Fruit fly (Drosophila melanogaster) whole organism, embryonic: ENCODE results near the gene Alms1a.

Source experiments
- Adf1 ChIP-seq: fragments of 200-800 bp; sonication (Bioruptor generic); IDR thresholded peaks from 2 replicates; pipeline ENCODE4 v1.3.6; 2022; ENCODE audit warnings: missing biosample characterization, missing genetic modification characterization
- Antp ChIP-seq: fragments of 200-800 bp; sonication (Bioruptor generic); optimal IDR thresholded peaks from 3 replicates; lab custom pipeline; 2016; ENCODE audit warnings: missing biosample characterization, missing genetic modification characterization
- B-H1 ChIP-seq: fragments of 200-800 bp; sonication (Bioruptor generic); IDR thresholded peaks from 3 replicates; pipeline ENCODE4 v1.3.6; 2022; ENCODE audit warnings: missing biosample characterization, missing genetic modification characterization
- Bteb2 ChIP-seq: fragments of 200-800 bp; sonication (Bioruptor generic); optimal IDR thresholded peaks from 2 replicates; lab custom pipeline; 2016; ENCODE audit warnings: missing biosample characterization, missing genetic modification characterization
- CG10543 ChIP-seq: fragments of 200-800 bp; sonication (Bioruptor generic); optimal IDR thresholded peaks from 3 replicates; lab custom pipeline; 2017; ENCODE audit warnings: missing biosample characterization, mild to moderate bottlenecking, missing genetic modification characterization, moderate library complexity
- CG10565 ChIP-seq: fragments of 200-800 bp; sonication (Bioruptor generic); optimal IDR thresholded peaks from 3 replicates; lab custom pipeline; 2016; ENCODE audit warnings: missing biosample characterization, mild to moderate bottlenecking, missing genetic modification characterization
- CG11456 ChIP-seq: fragments of 200-800 bp; sonication (Bioruptor generic); IDR thresholded peaks from 3 replicates; pipeline ENCODE4 v1.3.6; 2022; ENCODE audit warnings: missing biosample characterization, missing genetic modification characterization
- CG12155 ChIP-seq: fragments of 200-800 bp; sonication (Bioruptor generic); optimal IDR thresholded peaks from 3 replicates; lab custom pipeline; 2016; ENCODE audit warnings: missing biosample characterization, missing genetic modification characterization
- CG13287 ChIP-seq: fragments of 200-800 bp; sonication (Bioruptor generic); IDR thresholded peaks from 2 replicates; pipeline ENCODE4 v1.3.6; 2022; ENCODE audit warnings: missing biosample characterization, missing genetic modification characterization; ENCODE audit not compliant: partially characterized antibody
- CG14860 ChIP-seq: fragments of 200-800 bp; sonication (Bioruptor generic); IDR thresholded peaks from 3 replicates; pipeline ENCODE4 v1.3.6; 2022; ENCODE audit warnings: missing biosample characterization, missing genetic modification characterization; ENCODE audit not compliant: partially characterized antibody
- CG1602 ChIP-seq: fragments of 200-800 bp; sonication (Bioruptor generic); optimal IDR thresholded peaks from 3 replicates; lab custom pipeline; 2016; ENCODE audit warnings: missing biosample characterization, missing genetic modification characterization
- CG3281 ChIP-seq: fragments of 200-800 bp; sonication (Bioruptor generic); optimal IDR thresholded peaks from 3 replicates; lab custom pipeline; 2017; ENCODE audit warnings: missing biosample characterization, mild to moderate bottlenecking, missing genetic modification characterization
- CG6791 ChIP-seq: fragments of 200-800 bp; sonication (Bioruptor generic); IDR thresholded peaks from 3 replicates; pipeline ENCODE4 v1.3.6; 2022; ENCODE audit warnings: missing biosample characterization, missing genetic modification characterization; ENCODE audit not compliant: partially characterized antibody
- CG6813 ChIP-seq: fragments of 200-800 bp; sonication (Bioruptor generic); optimal IDR thresholded peaks from 2 replicates; lab custom pipeline; 2017; ENCODE audit warnings: missing biosample characterization, missing genetic modification characterization, mild to moderate bottlenecking, moderate library complexity, missing genetic modification reagents
- CG7271 ChIP-seq: fragments of 200-800 bp; sonication (Bioruptor generic); optimal IDR thresholded peaks from 2 replicates; lab custom pipeline; 2018; ENCODE audit warnings: missing biosample characterization, mild to moderate bottlenecking, missing genetic modification characterization, moderate library complexity
- CG7928 ChIP-seq: fragments of 200-800 bp; sonication (Bioruptor generic); optimal IDR thresholded peaks from 2 replicates; lab custom pipeline; 2017; ENCODE audit warnings: missing biosample characterization, mild to moderate bottlenecking, missing genetic modification characterization
- CG7987 ChIP-seq: fragments of 200-800 bp; sonication (Bioruptor generic); optimal IDR thresholded peaks from 2 replicates; lab custom pipeline; 2018; ENCODE audit warnings: missing biosample characterization, mild to moderate bottlenecking, missing genetic modification characterization, moderate library complexity
- CG8944 ChIP-seq: fragments of 200-800 bp; sonication (Bioruptor generic); optimal IDR thresholded peaks from 3 replicates; lab custom pipeline; 2016; ENCODE audit warnings: missing biosample characterization, missing genetic modification characterization
- CG9609 ChIP-seq: fragments of 200-800 bp; sonication (Bioruptor generic); optimal IDR thresholded peaks from 3 replicates; lab custom pipeline; 2016; ENCODE audit warnings: missing biosample characterization, missing genetic modification characterization
- Dll ChIP-seq: fragments of 200-800 bp; sonication (Bioruptor generic); IDR thresholded peaks from 4 replicates; pipeline ENCODE4 v1.3.6; 2022; ENCODE audit warnings: missing biosample characterization, missing genetic modification characterization; ENCODE audit not compliant: partially characterized antibody
- Dp ChIP-seq: fragments of 200-800 bp; sonication (Bioruptor generic); optimal IDR thresholded peaks from 2 replicates; lab custom pipeline; 2018; ENCODE audit warnings: missing biosample characterization, mild to moderate bottlenecking, missing genetic modification characterization, moderate library complexity
- Dref ChIP-seq: fragments of 200-800 bp; sonication (Bioruptor generic); IDR thresholded peaks from 2 replicates; pipeline ENCODE4 v1.3.6; 2022; ENCODE audit warnings: missing biosample characterization, missing genetic modification characterization
- HHEX ChIP-seq: fragments of 200-800 bp; sonication (Bioruptor generic); optimal IDR thresholded peaks from 3 replicates; lab custom pipeline; 2017; ENCODE audit warnings: missing biosample characterization, mild to moderate bottlenecking, missing genetic modification characterization, missing genetic modification reagents
- HLHmδ ChIP-seq: fragments of 200-800 bp; sonication (Bioruptor generic); optimal IDR thresholded peaks from 2 replicates; lab custom pipeline; 2018; ENCODE audit warnings: missing biosample characterization, mild to moderate bottlenecking, missing genetic modification characterization, moderate library complexity
- Hmr ChIP-seq: fragments of 200-800 bp; sonication (Bioruptor generic); optimal IDR thresholded peaks from 3 replicates; lab custom pipeline; 2017; ENCODE audit warnings: mild to moderate bottlenecking, missing biosample characterization, missing genetic modification reagents, missing genetic modification characterization
- Hmx ChIP-seq: fragments of 200-800 bp; sonication (Bioruptor generic); optimal IDR thresholded peaks from 2 replicates; lab custom pipeline; 2016; ENCODE audit warnings: missing biosample characterization, missing genetic modification characterization
- Hr39 ChIP-seq: fragments of >200 bp; optimal IDR thresholded peaks from 2 replicates; lab custom pipeline; 2017
- Kr ChIP-seq: fragments of 200-800 bp; sonication (Bioruptor generic); optimal IDR thresholded peaks from 2 replicates; lab custom pipeline; 2017; ENCODE audit warnings: missing biosample characterization, mild to moderate bottlenecking, missing genetic modification characterization
- Opbp ChIP-seq: fragments of 200-800 bp; sonication (Bioruptor generic); IDR thresholded peaks from 3 replicates; pipeline ENCODE4 v1.3.6; 2022; ENCODE audit warnings: missing biosample characterization, missing genetic modification characterization; ENCODE audit not compliant: partially characterized antibody
- Ptx1 ChIP-seq: fragments of 200-800 bp; sonication (Bioruptor generic); IDR thresholded peaks from 2 replicates; pipeline ENCODE4 v1.3.6; 2022; ENCODE audit warnings: missing biosample characterization, missing genetic modification characterization
- Rfx ChIP-seq: fragments of 200-800 bp; sonication (Bioruptor generic); IDR thresholded peaks from 2 replicates; pipeline ENCODE4 v1.3.6; 2022; ENCODE audit warnings: missing biosample characterization, missing genetic modification characterization
- al ChIP-seq: fragments of 200-800 bp; sonication (Bioruptor generic); IDR thresholded peaks from 2 replicates; pipeline ENCODE4 v1.3.6; 2022; ENCODE audit warnings: missing biosample characterization, missing genetic modification characterization
- amos ChIP-seq: fragments of 200-800 bp; sonication (Bioruptor generic); IDR thresholded peaks from 2 replicates; pipeline ENCODE4 v1.3.6; 2022; ENCODE audit warnings: missing biosample characterization, missing genetic modification characterization; ENCODE audit not compliant: partially characterized antibody
- chinmo ChIP-seq: fragments of 200-800 bp; sonication (Bioruptor generic); IDR thresholded peaks from 4 replicates; pipeline ENCODE4 v1.3.6; 2022; ENCODE audit warnings: missing biosample characterization, missing genetic modification characterization; ENCODE audit not compliant: partially characterized antibody
- disco-r ChIP-seq: fragments of 200-800 bp; sonication (Bioruptor generic); optimal IDR thresholded peaks from 2 replicates; lab custom pipeline; 2016; ENCODE audit warnings: missing biosample characterization, missing genetic modification characterization
- fd102C ChIP-seq: fragments of 200-800 bp; sonication (Bioruptor generic); optimal IDR thresholded peaks from 2 replicates; lab custom pipeline; 2018; ENCODE audit warnings: missing biosample characterization, mild to moderate bottlenecking, missing genetic modification characterization, moderate library complexity
- ftz-f1 ChIP-seq: fragments of 200-800 bp; sonication (Bioruptor generic); optimal IDR thresholded peaks from 2 replicates; lab custom pipeline; 2016; ENCODE audit warnings: missing biosample characterization, missing genetic modification characterization
- gcm2 ChIP-seq: fragments of 200-800 bp; sonication (Bioruptor generic); optimal IDR thresholded peaks from 2 replicates; lab custom pipeline; 2016; ENCODE audit warnings: missing biosample characterization, missing genetic modification characterization
- gem ChIP-seq: fragments of 200-800 bp; sonication (Bioruptor generic); optimal IDR thresholded peaks from 2 replicates; lab custom pipeline; 2019; ENCODE audit warnings: missing biosample characterization, mild to moderate bottlenecking, missing genetic modification characterization, moderate library complexity
- gsb-n ChIP-seq: fragments of 200-800 bp; sonication (Bioruptor generic); optimal IDR thresholded peaks from 3 replicates; lab custom pipeline; 2018; ENCODE audit warnings: missing biosample characterization, mild to moderate bottlenecking, missing genetic modification characterization
- lab ChIP-seq: fragments of 200-800 bp; sonication (Bioruptor generic); optimal IDR thresholded peaks from 3 replicates; lab custom pipeline; 2017; ENCODE audit warnings: missing biosample characterization, missing genetic modification characterization, mild to moderate bottlenecking, moderate library complexity, missing genetic modification reagents
- lov ChIP-seq, 2 experiments: fragments of 200-800 bp in 1 of 2; fragments of >200 bp in 1 of 2; sonication (Bioruptor generic) in 1 of 2; IDR thresholded peaks in 1 of 2; optimal IDR thresholded peaks in 1 of 2; 2 replicates in 1 of 2; 3 replicates in 1 of 2; pipeline versions ENCODE4 v1.3.6 to Lab custom; 2017 to 2022; ENCODE audit warnings: missing biosample characterization in 1 of 2, missing genetic modification characterization in 1 of 2
- phol ChIP-seq: fragments of 200-800 bp; sonication (Bioruptor generic); optimal IDR thresholded peaks from 3 replicates; lab custom pipeline; 2018; ENCODE audit warnings: missing biosample characterization, mild to moderate bottlenecking, missing genetic modification characterization, moderate library complexity
- pzg ChIP-seq: fragments of 200-800 bp; sonication (Bioruptor generic); optimal IDR thresholded peaks from 3 replicates; lab custom pipeline; 2018; ENCODE audit warnings: missing biosample characterization, mild to moderate bottlenecking, missing genetic modification characterization, moderate library complexity
- run ChIP-seq: fragments of 200-800 bp; sonication (Bioruptor generic); optimal IDR thresholded peaks from 3 replicates; lab custom pipeline; 2018; ENCODE audit warnings: missing biosample characterization, mild to moderate bottlenecking, missing genetic modification characterization
- seq ChIP-seq: fragments of 200-800 bp; sonication (Bioruptor generic); IDR thresholded peaks from 2 replicates; pipeline ENCODE4 v1.3.6; 2022; ENCODE audit warnings: missing biosample characterization, missing genetic modification characterization
- slp2 ChIP-seq: fragments of 200-800 bp; sonication (Bioruptor generic); optimal IDR thresholded peaks from 2 replicates; lab custom pipeline; 2016; ENCODE audit warnings: missing biosample characterization, missing genetic modification characterization
- trh ChIP-seq: fragments of 200-800 bp; sonication (Bioruptor generic); optimal IDR thresholded peaks from 2 replicates; lab custom pipeline; 2016; ENCODE audit warnings: missing biosample characterization, missing genetic modification characterization
- vfl ChIP-seq: fragments of 200-800 bp; sonication (Bioruptor generic); optimal IDR thresholded peaks from 2 replicates; lab custom pipeline; 2016; ENCODE audit warnings: missing biosample characterization, missing genetic modification characterization

Alms1a gene

dm6 chrX:4635856-4636486, at the start of gene Alms1a, which contains the start of gene pon:
Alms1a (minus strand) TSS chrX:4636004.
pon (plus strand) TSS chrX:4636318.
- TF ChIP-seq CG6791 (GFP tag; lab: Robert Waterston, UW) (peak; percentile 94), run (tag; lab: Kevin White, UChicago) (no peak), ftz-f1 (GFP tag; lab: Kevin White, UChicago) (no peak), lab (no peak), lov (optimal IDR thresholded peaks at IDR 0.05; lab: Kevin White, UChicago) (no peak), lov (GFP tag; IDR thresholded peaks at IDR 0.05; lab: Robert Waterston, UW) (no peak), disco-r (GFP tag; lab: Kevin White, UChicago) (no peak), trh (no peak), Kr (no peak), CG12155 (GFP tag; lab: Kevin White, UChicago) (no peak), al (GFP tag; lab: Robert Waterston, UW) (no peak), Antp (GFP tag; lab: Kevin White, UChicago) (no peak), gcm2 (no peak), Hr39 (lab: Kevin White, UChicago) (no peak), Dll (peak; percentile 85), CG14860 (GFP tag; lab: Robert Waterston, UW) (peak; percentile 93), CG9609 (no peak), B-H1 (GFP tag; lab: Robert Waterston, UW) (no peak), Bteb2 (GFP tag; lab: Kevin White, UChicago) (no peak), pzg (GFP tag; lab: Kevin White, UChicago) (peak; percentile 15), HLHmδ (GFP tag; lab: Kevin White, UChicago) (no peak), Opbp (GFP tag; lab: Robert Waterston, UW) (peak; percentile 83; the same call in 2 of the 3 replicates), seq (GFP tag; lab: Robert Waterston, UW) (no peak), Rfx (GFP tag; lab: Robert Waterston, UW) (no peak), fd102C (GFP tag; lab: Kevin White, UChicago) (no peak), CG13287 (peak; percentile 88), CG3281 (GFP tag; lab: Kevin White, UChicago) (no peak), CG10543 (GFP tag; lab: Kevin White, UChicago) (no peak), chinmo (peak; percentile 86; the same call in 2 of the 4 replicates), Adf1 (no peak), amos (peak; percentile 77; the same call in 1 of the 2 replicates), CG7271 (tag; lab: Kevin White, UChicago) (no peak), Dref (peak; percentile 71), CG8944 (GFP tag; lab: Kevin White, UChicago) (no peak), CG7987 (GFP tag; lab: Kevin White, UChicago) (no peak), HHEX (no peak), slp2 (GFP tag; lab: Kevin White, UChicago) (no peak), CG1602 (GFP tag; lab: Kevin White, UChicago) (no peak), vfl (GFP tag; lab: Kevin White, UChicago) (no peak), Hmr (GFP tag; lab: Kevin White, UChicago) (no peak), Dp (GFP tag; lab: Kevin White, UChicago) (peak; percentile 71), gem (tag; lab: Kevin White, UChicago) (no peak), CG7928 (GFP tag; lab: Kevin White, UChicago) (no peak), CG6813 (GFP tag; lab: Kevin White, UChicago) (no peak), CG10565 (GFP tag; lab: Kevin White, UChicago) (no peak), Ptx1 (no peak), CG11456 (GFP tag; lab: Robert Waterston, UW) (no peak), gsb-n (no peak), phol (tag; lab: Kevin White, UChicago) (peak; percentile 79), Hmx (GFP tag; lab: Kevin White, UChicago) (no peak)
